Worm (Caenorhabditis elegans): ENCODE data around the gene hadb-1.

- TF ChIP-seq F13H6.1 (tag; optimal IDR thresholded peaks at IDR 0.05) (no peak), nhr-11 (tag; optimal IDR thresholded peaks at IDR 0.05) (no peak), egl-27 (tag; optimal IDR thresholded peaks at IDR 0.05) (no peak), ceh-82 (tag; optimal IDR thresholded peaks at IDR 0.05) (no peak), nhr-12 (tag; optimal IDR thresholded peaks at IDR 0.05) (no peak), snpc-4 (tag; optimal IDR thresholded peaks at IDR 0.05) (no peak), mab-5 (tag; optimal IDR thresholded peaks at IDR 0.05) (no peak), ztf-4 (tag; optimal IDR thresholded peaks at IDR 0.05) (no peak), blmp-1 (tag; optimal IDR thresholded peaks at IDR 0.05; ENCODE audit: insufficient read depth) (no peak), R02D3.7 (tag; optimal IDR thresholded peaks at IDR 0.05) (no peak), ztf-11 (tag; optimal IDR thresholded peaks at IDR 0.05) (no peak), lin-39 (tag; optimal IDR thresholded peaks at IDR 0.05) (no peak), nhr-77 (tag; optimal IDR thresholded peaks at IDR 0.05) (no peak)
Measured at ce11 chrIII:8646021-8646420, 42.3 kb downstream of the hadb-1 start.
